3 fruit fly cellular contexts compared by ENCODE assay signal in the genomic region with DNA sequence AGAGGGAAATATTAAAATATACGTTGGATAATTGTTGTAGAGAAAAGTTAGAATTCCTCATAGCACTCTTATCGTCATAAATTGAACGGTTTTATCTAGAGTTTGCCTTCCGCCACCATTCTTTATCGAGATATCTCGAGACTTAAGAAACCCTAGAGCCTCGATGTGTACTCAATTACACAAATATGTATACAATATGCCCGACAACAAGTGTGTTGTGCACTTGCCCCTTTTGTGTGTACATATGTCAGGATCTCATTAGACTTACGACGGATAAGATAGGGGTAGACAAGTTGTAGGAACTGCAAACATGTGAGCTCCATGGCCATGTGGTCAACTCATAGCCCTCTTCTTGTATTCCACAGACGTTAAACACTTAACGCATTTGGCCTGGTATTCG.
TF ChIP-seq lines count a peak whose summit lies in the region.

No protein-coding gene starts in this region.

- TF ChIP-seq CTCF in whole organism, embryonic (GFP tag; optimal IDR thresholded peaks at IDR 0.05; lab: Kevin White, UChicago): no peak

TF ChIP-seq in whole organism, embryonic, 481 proteins besides CTCF, POLR2A, EP300 and RAD21:
- TF ChIP-seq Aef1 (GFP tag; IDR thresholded peaks at IDR 0.05; lab: Robert Waterston, UW) (no peak), Doc3 (GFP tag; IDR thresholded peaks at IDR 0.05; lab: Robert Waterston, UW; ENCODE audit: partially characterized antibody) (no peak), pros (GFP tag; optimal IDR thresholded peaks at IDR 0.05; lab: Kevin White, UChicago) (peak; percentile 2), nom (GFP tag; optimal IDR thresholded peaks at IDR 0.05; lab: Kevin White, UChicago) (peak; percentile 66), sens (GFP tag; lab: Kevin White, UChicago) (peak; percentile 78), ATbp (GFP tag; optimal IDR thresholded peaks at IDR 0.05; lab: Kevin White, UChicago) (peak; percentile 3), Med (GFP tag; lab: Kevin White, UChicago) (peak; percentile 35), wek (GFP tag; optimal IDR thresholded peaks at IDR 0.05; lab: Kevin White, UChicago) (peak; percentile 14), CG15696 (tag; optimal IDR thresholded peaks at IDR 0.05; lab: Kevin White, UChicago) (peak; percentile 33), da (GFP tag; optimal IDR thresholded peaks at IDR 0.05; lab: Kevin White, UChicago) (no peak), grau (tag; optimal IDR thresholded peaks at IDR 0.05; lab: Kevin White, UChicago) (no peak), exex (tag; optimal IDR thresholded peaks at IDR 0.05; lab: Kevin White, UChicago) (peak; percentile 18), chm (GFP tag; IDR thresholded peaks at IDR 0.05; lab: Robert Waterston, UW) (0 out of 2 replicates have a peak, but pooled peaks have one; percentile 7), B-H2 (GFP tag; optimal IDR thresholded peaks at IDR 0.05; lab: Kevin White, UChicago) (no peak), gcm (GFP tag; optimal IDR thresholded peaks at IDR 0.05; lab: Kevin White, UChicago) (peak; percentile 1), CG13424 (tag; optimal IDR thresholded peaks at IDR 0.05; lab: Kevin White, UChicago) (no peak), twi (tag; optimal IDR thresholded peaks at IDR 0.05; lab: Kevin White, UChicago) (peak; percentile 34), Eip74EF (GFP tag; optimal IDR thresholded peaks at IDR 0.05; lab: Kevin White, UChicago) (no peak), CG12769 (tag; optimal IDR thresholded peaks at IDR 0.05; lab: Kevin White, UChicago) (no peak), lab (GFP tag; optimal IDR thresholded peaks at IDR 0.05; lab: Kevin White, UChicago) (peak; percentile 4)

TF ChIP-seq in whole organism, prepupa, 60 proteins besides CTCF, POLR2A, EP300 and RAD21 (continues in another document):
- peak; percentile 34 for TF ChIP-seq CG10631 (GFP tag; optimal IDR thresholded peaks at IDR 0.05; lab: Kevin White, UChicago)
- no peak for TF ChIP-seq achi (GFP tag; optimal IDR thresholded peaks at IDR 0.05; lab: Kevin White, UChicago)
- TF ChIP-seq CG11762 (GFP tag; optimal IDR thresholded peaks at IDR 0.05; lab: Kevin White, UChicago; ENCODE audit: insufficient read depth): no peak
- peak; percentile 39 for TF ChIP-seq CG10669 (GFP tag; optimal IDR thresholded peaks at IDR 0.05; lab: Kevin White, UChicago)
- TF ChIP-seq ss (GFP tag; optimal IDR thresholded peaks at IDR 0.05; lab: Kevin White, UChicago): peak; percentile 11 to 64
- TF ChIP-seq CG8319 (GFP tag; optimal IDR thresholded peaks at IDR 0.05; lab: Kevin White, UChicago): no peak
- TF ChIP-seq CG9139 (GFP tag; optimal IDR thresholded peaks at IDR 0.05; lab: Kevin White, UChicago): peak; percentile 24
- TF ChIP-seq CG4318 (GFP tag; optimal IDR thresholded peaks at IDR 0.05; lab: Kevin White, UChicago): no peak
- TF ChIP-seq OdsH (GFP tag; optimal IDR thresholded peaks at IDR 0.05; lab: Kevin White, UChicago): no peak
- TF ChIP-seq CG15336 (GFP tag; IDR thresholded peaks at IDR 0.05; lab: Robert Waterston, UW): no peak
- no peak for TF ChIP-seq fd85E (GFP tag; optimal IDR thresholded peaks at IDR 0.05; lab: Kevin White, UChicago)
- no peak for TF ChIP-seq Sox102F (GFP tag; optimal IDR thresholded peaks at IDR 0.05; lab: Kevin White, UChicago)
- peak; percentile 12 for TF ChIP-seq net (GFP tag; optimal IDR thresholded peaks at IDR 0.05; lab: Kevin White, UChicago)
- TF ChIP-seq dac (GFP tag; optimal IDR thresholded peaks at IDR 0.05; lab: Kevin White, UChicago): no peak
- no peak for TF ChIP-seq CG8632 (GFP tag; optimal IDR thresholded peaks at IDR 0.05; lab: Kevin White, UChicago)
- TF ChIP-seq CG1621 (tag; optimal IDR thresholded peaks at IDR 0.05; lab: Kevin White, UChicago): no peak
- TF ChIP-seq cyc (GFP tag; optimal IDR thresholded peaks at IDR 0.05; lab: Kevin White, UChicago): no peak
- 0 out of 3 replicates have a peak, but pooled peaks have one; percentile 20 for TF ChIP-seq CG8119 (GFP tag; IDR thresholded peaks at IDR 0.05; lab: Robert Waterston, UW)
- peak; percentile 3 for TF ChIP-seq CG6276 (GFP tag; optimal IDR thresholded peaks at IDR 0.05; lab: Kevin White, UChicago)
- TF ChIP-seq Eip93F (GFP tag; optimal IDR thresholded peaks at IDR 0.05; lab: Kevin White, UChicago): no peak
- TF ChIP-seq CG11294 (GFP tag; IDR thresholded peaks at IDR 0.05; lab: Robert Waterston, UW): no peak
- TF ChIP-seq salr (GFP tag; optimal IDR thresholded peaks at IDR 0.05; lab: Kevin White, UChicago): peak in 1 of 2 experiments; percentile 0
- no peak for TF ChIP-seq CG11902 (GFP tag; optimal IDR thresholded peaks at IDR 0.05; lab: Kevin White, UChicago)
- TF ChIP-seq CG6163 (GFP tag; IDR thresholded peaks at IDR 0.05; lab: Robert Waterston, UW): no peak
- TF ChIP-seq Hr39 (GFP tag; optimal IDR thresholded peaks at IDR 0.05; lab: Kevin White, UChicago): no peak
- TF ChIP-seq dsx (GFP tag; optimal IDR thresholded peaks at IDR 0.05; lab: Kevin White, UChicago; ENCODE audit: poor library complexity, severe bottlenecking): no peak
- no peak for TF ChIP-seq Met (GFP tag; optimal IDR thresholded peaks at IDR 0.05; lab: Kevin White, UChicago)
- TF ChIP-seq CG3919 (GFP tag; optimal IDR thresholded peaks at IDR 0.05; lab: Kevin White, UChicago): peak; percentile 8
- TF ChIP-seq Hr38 (GFP tag; optimal IDR thresholded peaks at IDR 0.05; lab: Kevin White, UChicago): no peak
- no peak for TF ChIP-seq CG31627 (GFP tag; optimal IDR thresholded peaks at IDR 0.05; lab: Kevin White, UChicago)
- TF ChIP-seq Smox (GFP tag; optimal IDR thresholded peaks at IDR 0.05; lab: Kevin White, UChicago): no peak
- TF ChIP-seq CG6792 (GFP tag; optimal IDR thresholded peaks at IDR 0.05; lab: Kevin White, UChicago): no peak
- no peak for TF ChIP-seq svp (GFP tag; lab: Kevin White, UChicago)
- no peak for TF ChIP-seq topi (GFP tag; optimal IDR thresholded peaks at IDR 0.05; lab: Kevin White, UChicago)
- TF ChIP-seq fd59A (GFP tag; optimal IDR thresholded peaks at IDR 0.05; lab: Kevin White, UChicago): no peak
- TF ChIP-seq CG32006 (GFP tag; optimal IDR thresholded peaks at IDR 0.05; lab: Kevin White, UChicago): no peak

TF ChIP-seq in whole organism, pupa, 21 proteins besides CTCF, POLR2A, EP300 and RAD21:
- TF ChIP-seq CG10348 (GFP tag; IDR thresholded peaks at IDR 0.05; lab: Robert Waterston, UW) (no peak), rn (GFP tag; IDR thresholded peaks at IDR 0.05; lab: Robert Waterston, UW) (no peak), CG15710 (tag; optimal IDR thresholded peaks at IDR 0.05; lab: Kevin White, UChicago) (no peak), CG4496 (GFP tag; IDR thresholded peaks at IDR 0.05; lab: Robert Waterston, UW) (no peak), D1 (tag; optimal IDR thresholded peaks at IDR 0.05; lab: Kevin White, UChicago) (no peak), CG32121 (GFP tag; IDR thresholded peaks at IDR 0.05; lab: Robert Waterston, UW) (no peak), CG9948 (tag; optimal IDR thresholded peaks at IDR 0.05; lab: Kevin White, UChicago) (no peak), CG34367 (tag; optimal IDR thresholded peaks at IDR 0.05; lab: Kevin White, UChicago) (peak; percentile 3), fd96Ca (GFP tag; IDR thresholded peaks at IDR 0.05; lab: Robert Waterston, UW) (no peak), CG8301 (tag; optimal IDR thresholded peaks at IDR 0.05; lab: Kevin White, UChicago) (no peak), Ets98B (GFP tag; IDR thresholded peaks at IDR 0.05; lab: Robert Waterston, UW) (no peak), CG14655 (GFP tag; optimal IDR thresholded peaks at IDR 0.05; lab: Kevin White, UChicago) (peak; percentile 37), gl (tag; optimal IDR thresholded peaks at IDR 0.05; lab: Kevin White, UChicago) (peak; percentile 46), CG8159 (tag; optimal IDR thresholded peaks at IDR 0.05; lab: Kevin White, UChicago) (no peak), EcR (GFP tag; optimal IDR thresholded peaks at IDR 0.05; lab: Kevin White, UChicago) (no peak), Snoo (tag; optimal IDR thresholded peaks at IDR 0.05; lab: Kevin White, UChicago) (no peak), CG17806 (tag; optimal IDR thresholded peaks at IDR 0.05; lab: Kevin White, UChicago) (no peak), Pif1A (GFP tag; optimal IDR thresholded peaks at IDR 0.05; lab: Kevin White, UChicago) (peak; percentile 41), Pif1B (GFP tag; optimal IDR thresholded peaks at IDR 0.05; lab: Kevin White, UChicago) (no peak), CG12605 (GFP tag; IDR thresholded peaks at IDR 0.05; lab: Robert Waterston, UW) (no peak), CG13204 (GFP tag; optimal IDR thresholded peaks at IDR 0.05; lab: Kevin White, UChicago) (peak; percentile 16)
